Fruit fly (Drosophila melanogaster) whole organism, embryonic: ENCODE measurements around the gene Zaf1.

Experiments used
- CG12299 ChIP-seq: fragments of 200-800 bp; sonication (Bioruptor generic); optimal IDR thresholded peaks from 2 replicates; lab custom pipeline; 2018; ENCODE audit warnings: missing biosample characterization, mild to moderate bottlenecking, missing genetic modification characterization
- CG12659 ChIP-seq: fragments of 200-800 bp; sonication (Bioruptor generic); optimal IDR thresholded peaks from 3 replicates; lab custom pipeline; 2017; ENCODE audit warnings: mild to moderate bottlenecking, missing biosample characterization, missing genetic modification reagents, missing genetic modification characterization
- CG12744 ChIP-seq: fragments of 200-800 bp; sonication (Bioruptor generic); optimal IDR thresholded peaks from 2 replicates; lab custom pipeline; 2016; ENCODE audit warnings: missing biosample characterization, missing genetic modification characterization
- CG1602 ChIP-seq: fragments of 200-800 bp; sonication (Bioruptor generic); optimal IDR thresholded peaks from 3 replicates; lab custom pipeline; 2016; ENCODE audit warnings: missing biosample characterization, missing genetic modification characterization
- CG16779 ChIP-seq: fragments of 200-800 bp; sonication (Bioruptor generic); IDR thresholded peaks from 2 replicates; pipeline ENCODE4 v1.3.6; 2022; ENCODE audit warnings: missing biosample characterization, missing genetic modification characterization
- CG1792 ChIP-seq: fragments of 200-800 bp; sonication (Bioruptor generic); optimal IDR thresholded peaks from 2 replicates; lab custom pipeline; 2016; ENCODE audit warnings: missing biosample characterization, missing genetic modification characterization
- CG2129 ChIP-seq: fragments of 200-800 bp; sonication (Bioruptor generic); IDR thresholded peaks from 2 replicates; pipeline ENCODE4 v1.3.6; 2022; ENCODE audit warnings: missing biosample characterization, missing genetic modification characterization; ENCODE audit not compliant: partially characterized antibody
- CG3847 ChIP-seq: fragments of 200-800 bp; sonication (Bioruptor generic); IDR thresholded peaks from 2 replicates; pipeline ENCODE4 v1.3.6; 2022; ENCODE audit warnings: missing biosample characterization, missing genetic modification characterization
- CG4328 ChIP-seq: fragments of 200-800 bp; sonication (Bioruptor generic); optimal IDR thresholded peaks from 3 replicates; lab custom pipeline; 2017; ENCODE audit warnings: missing biosample characterization, missing genetic modification reagents, missing genetic modification characterization
- CG4854 ChIP-seq: fragments of 200-800 bp; sonication (Bioruptor generic); optimal IDR thresholded peaks from 2 replicates; lab custom pipeline; 2016; ENCODE audit warnings: missing biosample characterization, missing genetic modification characterization, inconsistent platforms
- CG6175 ChIP-seq: fragments of 200-800 bp; sonication (Bioruptor generic); IDR thresholded peaks from 3 replicates; pipeline ENCODE4 v1.3.6; 2022; ENCODE audit warnings: missing biosample characterization, missing genetic modification characterization
- CG7271 ChIP-seq: fragments of 200-800 bp; sonication (Bioruptor generic); optimal IDR thresholded peaks from 2 replicates; lab custom pipeline; 2018; ENCODE audit warnings: missing biosample characterization, mild to moderate bottlenecking, missing genetic modification characterization, moderate library complexity
- CG8089 ChIP-seq: fragments of 200-800 bp; sonication (Bioruptor generic); optimal IDR thresholded peaks from 3 replicates; lab custom pipeline; 2016; ENCODE audit warnings: missing biosample characterization, missing genetic modification characterization
- CG8359 ChIP-seq: fragments of 200-800 bp; sonication (Bioruptor generic); optimal IDR thresholded peaks from 2 replicates; lab custom pipeline; 2017; ENCODE audit warnings: missing biosample characterization, mild to moderate bottlenecking, missing genetic modification characterization, borderline replicate concordance
- CTCF ChIP-seq: fragments of 200-800 bp; sonication (Bioruptor generic); optimal IDR thresholded peaks from 2 replicates; lab custom pipeline; 2017; ENCODE audit warnings: missing biosample characterization, mild to moderate bottlenecking, missing genetic modification characterization, moderate library complexity
- Dbx ChIP-seq: fragments of 200-800 bp; sonication (Bioruptor generic); IDR thresholded peaks from 3 replicates; pipeline ENCODE4 v1.3.6; 2022; ENCODE audit warnings: missing biosample characterization, missing genetic modification characterization
- Dip3 ChIP-seq: fragments of 200-800 bp; sonication (Bioruptor generic); optimal IDR thresholded peaks from 3 replicates; lab custom pipeline; 2016; ENCODE audit warnings: missing biosample characterization, missing genetic modification characterization
- HLH4C ChIP-seq: fragments of 200-800 bp; sonication (Bioruptor generic); IDR thresholded peaks from 3 replicates; pipeline ENCODE4 v1.3.6; 2022; ENCODE audit warnings: missing biosample characterization, missing genetic modification characterization; ENCODE audit not compliant: partially characterized antibody
- Hand ChIP-seq: fragments of 200-800 bp; sonication (Bioruptor generic); optimal IDR thresholded peaks from 2 replicates; lab custom pipeline; 2017; ENCODE audit warnings: mild to moderate bottlenecking, missing biosample characterization, missing genetic modification reagents, missing genetic modification characterization
- Hr3 ChIP-seq: fragments of 200-800 bp; sonication (Bioruptor generic); optimal IDR thresholded peaks from 3 replicates; lab custom pipeline; 2016; ENCODE audit warnings: missing biosample characterization, missing genetic modification characterization
- NFAT ChIP-seq: fragments of 200-800 bp; sonication (Bioruptor generic); IDR thresholded peaks from 2 replicates; pipeline ENCODE4 v1.3.6; 2022; ENCODE audit warnings: missing biosample characterization, missing genetic modification characterization
- Sox100B ChIP-seq: fragments of 200-800 bp; sonication (Bioruptor generic); optimal IDR thresholded peaks from 3 replicates; lab custom pipeline; 2018; ENCODE audit warnings: missing biosample characterization, mild to moderate bottlenecking, missing genetic modification characterization
- Spps ChIP-seq: fragments of 200-800 bp; sonication (Bioruptor generic); optimal IDR thresholded peaks from 2 replicates; lab custom pipeline; 2018; ENCODE audit warnings: missing biosample characterization, mild to moderate bottlenecking, missing genetic modification characterization
- Trl ChIP-seq, 3 experiments: fragments of >200 bp in 2 of 3; fragments of 200-800 bp in 1 of 3; sonication (Bioruptor generic) in 1 of 3; optimal IDR thresholded peaks; 2 replicates in 1 of 3; 3 replicates in 2 of 3; lab custom pipeline; 2016 to 2017; ENCODE audit warnings: missing biosample characterization in 1 of 3, missing genetic modification characterization in 1 of 3
- Xrp1 ChIP-seq: fragments of 200-800 bp; sonication (Bioruptor generic); IDR thresholded peaks from 2 replicates; pipeline ENCODE4 v1.3.6; 2022; ENCODE audit warnings: missing biosample characterization, missing genetic modification characterization
- amos ChIP-seq: fragments of 200-800 bp; sonication (Bioruptor generic); IDR thresholded peaks from 2 replicates; pipeline ENCODE4 v1.3.6; 2022; ENCODE audit warnings: missing biosample characterization, missing genetic modification characterization; ENCODE audit not compliant: partially characterized antibody
- ase ChIP-seq: fragments of 200-800 bp; sonication (Bioruptor generic); IDR thresholded peaks from 3 replicates; pipeline ENCODE4 v1.3.6; 2022; ENCODE audit warnings: missing biosample characterization, missing genetic modification characterization
- btn ChIP-seq: fragments of 200-800 bp; sonication (Bioruptor generic); optimal IDR thresholded peaks from 2 replicates; lab custom pipeline; 2016; ENCODE audit warnings: missing biosample characterization, missing genetic modification characterization
- cg ChIP-seq: fragments of 200-800 bp; sonication (Bioruptor generic); optimal IDR thresholded peaks from 3 replicates; lab custom pipeline; 2019; ENCODE audit warnings: missing biosample characterization, mild to moderate bottlenecking, missing genetic modification characterization, moderate library complexity
- dimm ChIP-seq: fragments of 200-800 bp; sonication (Bioruptor generic); IDR thresholded peaks from 2 replicates; pipeline ENCODE4 v1.3.6; 2022; ENCODE audit warnings: missing biosample characterization, missing genetic modification characterization
- dmrt99B ChIP-seq: fragments of 200-800 bp; sonication (Bioruptor generic); optimal IDR thresholded peaks from 2 replicates; lab custom pipeline; 2018; ENCODE audit warnings: missing biosample characterization, mild to moderate bottlenecking, missing genetic modification characterization, moderate library complexity
- gcm ChIP-seq: fragments of 200-800 bp; sonication (Bioruptor generic); optimal IDR thresholded peaks from 2 replicates; lab custom pipeline; 2019; ENCODE audit warnings: missing biosample characterization, mild to moderate bottlenecking, missing genetic modification characterization, moderate library complexity
- hb ChIP-seq: fragments of 200-800 bp; sonication (Bioruptor generic); IDR thresholded peaks from 3 replicates; pipeline ENCODE4 v1.3.6; 2022; ENCODE audit warnings: missing biosample characterization, missing genetic modification characterization; ENCODE audit not compliant: partially characterized antibody
- kah ChIP-seq: fragments of 200-800 bp; sonication (Bioruptor generic); optimal IDR thresholded peaks from 2 replicates; lab custom pipeline; 2018; ENCODE audit warnings: missing biosample characterization, mild to moderate bottlenecking, missing genetic modification characterization
- lbe ChIP-seq: fragments of 200-800 bp; sonication (Bioruptor generic); optimal IDR thresholded peaks from 2 replicates; lab custom pipeline; 2016; ENCODE audit warnings: missing biosample characterization, mild to moderate bottlenecking, missing genetic modification characterization
- mam ChIP-seq: fragments of 200-800 bp; sonication (Bioruptor generic); optimal IDR thresholded peaks from 3 replicates; lab custom pipeline; 2016; ENCODE audit warnings: missing biosample characterization, missing genetic modification characterization
- oc ChIP-seq: fragments of 200-800 bp; sonication (Bioruptor generic); optimal IDR thresholded peaks from 2 replicates; lab custom pipeline; 2018; ENCODE audit warnings: missing biosample characterization, mild to moderate bottlenecking, missing genetic modification characterization, moderate library complexity
- odd ChIP-seq: fragments of 200-800 bp; sonication (Bioruptor generic); optimal IDR thresholded peaks from 2 replicates; lab custom pipeline; 2017; ENCODE audit warnings: missing biosample characterization, mild to moderate bottlenecking, missing genetic modification characterization
- sc ChIP-seq, 3 experiments: fragments of >200 bp in 2 of 3; fragments of 200-800 bp in 1 of 3; sonication (Bioruptor generic) in 1 of 3; optimal IDR thresholded peaks; 2 replicates in 2 of 3; 3 replicates in 1 of 3; lab custom pipeline; 2017; ENCODE audit warnings: mild to moderate bottlenecking in 1 of 3, missing biosample characterization in 1 of 3, missing genetic modification characterization in 1 of 3, missing genetic modification reagents in 1 of 3
- sima ChIP-seq: fragments of 200-800 bp; sonication (Bioruptor generic); optimal IDR thresholded peaks from 2 replicates; lab custom pipeline; 2016; ENCODE audit warnings: missing biosample characterization, missing genetic modification characterization
- slou ChIP-seq: fragments of 200-800 bp; sonication (Bioruptor generic); optimal IDR thresholded peaks from 3 replicates; lab custom pipeline; 2016; ENCODE audit warnings: missing biosample characterization, missing genetic modification characterization
- ssp ChIP-seq: fragments of 200-800 bp; sonication (Bioruptor generic); IDR thresholded peaks from 2 replicates; pipeline ENCODE4 v1.3.6; 2022; ENCODE audit warnings: missing biosample characterization, missing genetic modification characterization
- tgo ChIP-seq: fragments of 200-800 bp; sonication (Bioruptor generic); IDR thresholded peaks from 3 replicates; pipeline ENCODE4 v1.3.6; 2022; ENCODE audit warnings: missing biosample characterization, missing genetic modification characterization
- toy ChIP-seq: fragments of 200-800 bp; sonication (Bioruptor generic); IDR thresholded peaks from 2 replicates; pipeline ENCODE4 v1.3.6; 2022; ENCODE audit warnings: missing biosample characterization, missing genetic modification characterization
- tup ChIP-seq: fragments of 200-800 bp; sonication (Bioruptor generic); optimal IDR thresholded peaks from 2 replicates; lab custom pipeline; 2016; ENCODE audit warnings: missing biosample characterization, mild to moderate bottlenecking, missing genetic modification characterization, moderate library complexity
- usp ChIP-seq: fragments of >200 bp; optimal IDR thresholded peaks from 2 replicates; lab custom pipeline; 2017; ENCODE audit warnings: missing biosample characterization, missing genetic modification characterization
- vnd ChIP-seq: fragments of 200-800 bp; sonication (Bioruptor generic); IDR thresholded peaks from 3 replicates; pipeline ENCODE4 v1.3.6; 2022; ENCODE audit warnings: missing biosample characterization, missing genetic modification characterization; ENCODE audit not compliant: partially characterized antibody
- zen2 ChIP-seq: fragments of 200-800 bp; sonication (Bioruptor generic); IDR thresholded peaks from 3 replicates; pipeline ENCODE4 v1.3.6; 2022; ENCODE audit warnings: missing biosample characterization, missing genetic modification characterization; ENCODE audit not compliant: partially characterized antibody

Gene Zaf1

dm6 chr3R:11581340-11582252 lies 43.8 kb downstream of the Zaf1 start, which contains the start of gene wkd (continued):
- TF ChIP-seq CG8089 (GFP tag; lab: Kevin White, UChicago) (no peak), Hand (no peak), NFAT (no peak), zen2 (GFP tag; lab: Robert Waterston, UW) (peak; percentile 72), kah (GFP tag; lab: Kevin White, UChicago) (no peak), sima (GFP tag; lab: Kevin White, UChicago) (no peak), vnd (GFP tag; lab: Robert Waterston, UW) (peak; percentile 69), tup (no peak), Trl (optimal IDR thresholded peaks at IDR 0.05; lab: Kevin White, UChicago) (peak in 1 of 2 experiments; percentile 61), Trl (GFP tag; optimal IDR thresholded peaks at IDR 0.05; lab: Kevin White, UChicago) (no peak), CTCF (GFP tag; lab: Kevin White, UChicago) (peak; percentile 53), tgo (GFP tag; lab: Robert Waterston, UW) (no peak), dmrt99B (tag; lab: Kevin White, UChicago) (no peak), usp (GFP tag; lab: Kevin White, UChicago) (no peak), CG3847 (GFP tag; lab: Robert Waterston, UW) (peak; percentile 73), toy (no peak), CG12659 (GFP tag; lab: Kevin White, UChicago) (peak; percentile 73), CG4328 (GFP tag; lab: Kevin White, UChicago) (no peak), HLH4C (GFP tag; lab: Robert Waterston, UW) (peak; percentile 78), CG4854 (no peak), dimm (no peak), amos (GFP tag; lab: Robert Waterston, UW) (peak; percentile 89), CG8359 (GFP tag; lab: Kevin White, UChicago) (no peak), Xrp1 (no peak), odd (GFP tag; lab: Kevin White, UChicago) (no peak), hb (GFP tag; lab: Robert Waterston, UW) (peak; percentile 79), mam (GFP tag; lab: Kevin White, UChicago) (peak; percentile 13), Hr3 (GFP tag; lab: Kevin White, UChicago) (no peak), slou (no peak), Sox100B (no peak), CG2129 (GFP tag; lab: Robert Waterston, UW) (peak; percentile 50; the same call in 1 of the 2 replicates), sc (optimal IDR thresholded peaks at IDR 0.05; lab: Kevin White, UChicago) (no peak), sc (GFP tag; optimal IDR thresholded peaks at IDR 0.05; lab: Kevin White, UChicago) (no peak), CG7271 (tag; lab: Kevin White, UChicago) (no peak), gcm (GFP tag; lab: Kevin White, UChicago) (no peak), lbe (GFP tag; lab: Kevin White, UChicago) (no peak), ssp (no peak), oc (tag; lab: Kevin White, UChicago) (no peak), Spps (tag; lab: Kevin White, UChicago) (no peak), Dip3 (GFP tag; lab: Kevin White, UChicago) (no peak), btn (GFP tag; lab: Kevin White, UChicago) (no peak), CG1602 (GFP tag; lab: Kevin White, UChicago) (no peak), CG6175 (no peak), Dbx (GFP tag; lab: Robert Waterston, UW) (no peak), CG12299 (tag; lab: Kevin White, UChicago) (peak; percentile 39), CG1792 (GFP tag; lab: Kevin White, UChicago) (no peak), cg (GFP tag; lab: Kevin White, UChicago) (peak; percentile 78), CG16779 (no peak), ase (GFP tag; lab: Robert Waterston, UW) (no peak), CG12744 (GFP tag; lab: Kevin White, UChicago) (no peak)
